Fruit fly (Drosophila melanogaster): ENCODE results near the gene CG5704.

The CG5704 gene

DNA sequence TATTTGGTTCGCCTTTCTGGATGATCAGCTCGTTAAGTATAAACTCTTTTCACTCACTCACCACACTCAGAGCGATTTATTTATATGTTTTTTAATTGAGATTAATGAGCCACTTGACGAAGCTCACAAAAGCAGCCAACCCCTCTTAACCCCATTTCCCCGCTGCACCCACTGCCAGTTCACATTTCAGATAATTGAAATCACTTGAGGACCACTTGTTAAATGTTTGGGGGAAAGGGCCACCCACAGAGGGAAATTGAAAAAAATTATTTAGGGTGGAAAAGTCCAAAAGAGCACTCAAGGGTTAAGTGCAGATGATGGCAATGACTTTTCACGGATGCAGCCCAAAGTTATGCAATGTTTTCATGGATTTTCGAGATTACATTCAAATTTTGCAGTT, 18.0 kb downstream of the CG5704 start (continued):
- TF ChIP-seq bsh (GFP tag; optimal IDR thresholded peaks at IDR 0.05) (peak in 1 of 2 experiments; percentile 6), trem (tag; optimal IDR thresholded peaks at IDR 0.05) (no peak), peb (GFP tag; IDR thresholded peaks at IDR 0.05) (no peak), Bgb (GFP tag; IDR thresholded peaks at IDR 0.05; ENCODE audit: partially characterized antibody) (no peak), CG17802 (tag; optimal IDR thresholded peaks at IDR 0.05) (no peak), CG2678 (tag; optimal IDR thresholded peaks at IDR 0.05) (no peak), fru (optimal IDR thresholded peaks at IDR 0.05) (no peak), CG6854 (GFP tag; optimal IDR thresholded peaks at IDR 0.05) (no peak), CkIIα-i1 (GFP tag; IDR thresholded peaks at IDR 0.05) (no peak), CG4282 (GFP tag; optimal IDR thresholded peaks at IDR 0.05) (no peak), Fer3 (tag; optimal IDR thresholded peaks at IDR 0.05) (no peak), Nf-YB (GFP tag; optimal IDR thresholded peaks at IDR 0.05) (no peak), ttk (GFP tag; IDR thresholded peaks at IDR 0.05) (peak; percentile 39; the same call in 1 of the 2 replicates), CHES-1-like (GFP tag; optimal IDR thresholded peaks at IDR 0.05) (no peak), kah (GFP tag; optimal IDR thresholded peaks at IDR 0.05) (peak; percentile 83), Stat92E (GFP tag; optimal IDR thresholded peaks at IDR 0.05) (no peak), ato (GFP tag; IDR thresholded peaks at IDR 0.05; ENCODE audit: partially characterized antibody) (no peak), Kr (GFP tag; optimal IDR thresholded peaks at IDR 0.05) (no peak), Dp (GFP tag; optimal IDR thresholded peaks at IDR 0.05) (no peak), CG32532 (GFP tag; IDR thresholded peaks at IDR 0.05) (peak; percentile 23; the same call in 1 of the 2 replicates), cg (GFP tag; optimal IDR thresholded peaks at IDR 0.05) (no peak), HLH3B (GFP tag; IDR thresholded peaks at IDR 0.05) (peak; percentile 7; the same call in 1 of the 2 replicates), NFAT (GFP tag; IDR thresholded peaks at IDR 0.05) (peak; percentile 17; the same call in 1 of the 2 replicates), Aef1 (GFP tag; IDR thresholded peaks at IDR 0.05) (0 out of 3 replicates have a peak, but pooled peaks have one; percentile 9), Mrtf (GFP tag; IDR thresholded peaks at IDR 0.05) (no peak), fd102C (GFP tag; optimal IDR thresholded peaks at IDR 0.05) (no peak), MESR4 (GFP tag; optimal IDR thresholded peaks at IDR 0.05) (no peak), CG8924 (tag; optimal IDR thresholded peaks at IDR 0.05) (no peak), otp (GFP tag; IDR thresholded peaks at IDR 0.05) (peak; percentile 16; the same call in 1 of the 3 replicates), hbn (GFP tag; IDR thresholded peaks at IDR 0.05; ENCODE audit: partially characterized antibody) (no peak), Sry-δ (GFP tag; optimal IDR thresholded peaks at IDR 0.05) (no peak), CG7987 (GFP tag; optimal IDR thresholded peaks at IDR 0.05) (no peak), pros (GFP tag; optimal IDR thresholded peaks at IDR 0.05) (no peak), CG11085 (GFP tag; IDR thresholded peaks at IDR 0.05) (no peak), sim (GFP tag; IDR thresholded peaks at IDR 0.05) (no peak), CG13296 (GFP tag; optimal IDR thresholded peaks at IDR 0.05) (no peak), CG32772 (GFP tag; IDR thresholded peaks at IDR 0.05) (no peak), CG17912 (GFP tag; optimal IDR thresholded peaks at IDR 0.05) (no peak), hb (GFP tag; IDR thresholded peaks at IDR 0.05; ENCODE audit: partially characterized antibody) (no peak), ab (GFP tag; optimal IDR thresholded peaks at IDR 0.05) (no peak), CG18599 (GFP tag; optimal IDR thresholded peaks at IDR 0.05) (no peak), Mad (GFP tag; optimal IDR thresholded peaks at IDR 0.05) (no peak), z (GFP tag; IDR thresholded peaks at IDR 0.05) (peak; percentile 69; the same call in 1 of the 3 replicates), dpn (GFP tag; optimal IDR thresholded peaks at IDR 0.05) (peak in 1 of 2 experiments; percentile 22), CG18619 (GFP tag; optimal IDR thresholded peaks at IDR 0.05) (no peak), oc (tag; optimal IDR thresholded peaks at IDR 0.05) (no peak), CG33213 (GFP tag; optimal IDR thresholded peaks at IDR 0.05) (no peak), fd3F (GFP tag; optimal IDR thresholded peaks at IDR 0.05) (no peak), Oli (tag; optimal IDR thresholded peaks at IDR 0.05) (peak; percentile 18), ash1 (GFP tag; optimal IDR thresholded peaks at IDR 0.05) (no peak), CG1647 (GFP tag; optimal IDR thresholded peaks at IDR 0.05) (no peak)

Measured in whole organism, embryonic.